Worm (Caenorhabditis elegans) whole organism, L4 larva: ENCODE data around the gene sre-36.
A peak's percentile ranks its signal among the peaks of the same experiment; 100 is the strongest.
"Not testable (repeated sequence)": the region's sequence is repeated elsewhere in the genome, so short reads cannot be mapped to it uniquely, and the experiment has no call there.

Source experiments
- F26F4.8 ChIP-seq: fragments of 200-800 bp; sonication (Bioruptor generic); conservative IDR thresholded peaks from 2 replicates; pipeline ENCODE4 v1.3.6; 2022; ENCODE audit warnings: missing genetic modification characterization, missing compliant biosample characterization
- F37D6.2 ChIP-seq: sonication (generic microtip); optimal IDR thresholded peaks from 2 replicates; lab custom pipeline; 2016; ENCODE audit warnings: mild to moderate bottlenecking, missing genetic modification characterization, missing compliant biosample characterization
- F44E2.7 ChIP-seq: fragments of 200-800 bp; sonication (Bioruptor generic); IDR thresholded peaks from 2 replicates; pipeline ENCODE4 v2.1.2; 2022; ENCODE audit warnings: missing genetic modification characterization, missing compliant biosample characterization
- T20F7.1 ChIP-seq: fragments of 200-800 bp; sonication (Bioruptor generic); optimal IDR thresholded peaks from 2 replicates; lab custom pipeline; 2018; ENCODE audit warnings: mild to moderate bottlenecking, missing genetic modification characterization, missing compliant biosample characterization
- T26A8.4 ChIP-seq: fragments of 200-800 bp; sonication (Bioruptor generic); IDR thresholded peaks from 2 replicates; pipeline ENCODE4 v1.3.6; 2022; ENCODE audit warnings: missing genetic modification characterization, missing compliant biosample characterization
- Y105C5A.15 ChIP-seq: fragments of 200-800 bp; sonication (Bioruptor generic); IDR thresholded peaks from 2 replicates; pipeline ENCODE4 v1.3.6; 2022; ENCODE audit warnings: missing genetic modification characterization, missing compliant biosample characterization
- Y75B8A.6 ChIP-seq: fragments of 200-800 bp; sonication (Bioruptor generic); IDR thresholded peaks from 2 replicates; pipeline ENCODE4 v1.3.6; 2022; ENCODE audit warnings: missing genetic modification reagents, missing genetic modification characterization, missing compliant biosample characterization
- ZK337.2 ChIP-seq: fragments of 200-800 bp; sonication (Bioruptor generic); IDR thresholded peaks from 2 replicates; pipeline ENCODE4 v1.3.6; 2022; ENCODE audit warnings: missing genetic modification reagents, missing genetic modification characterization, missing compliant biosample characterization
- aha-1 ChIP-seq: fragments of 150-350 bp; peaks from one replicate; lab custom pipeline; 2014; ENCODE audit warnings: missing biosample characterization, missing genetic modification characterization
- ceh-44 ChIP-seq: fragments of 200-800 bp; sonication (Bioruptor generic); IDR thresholded peaks from 2 replicates; pipeline ENCODE4 v1.3.6; 2022; ENCODE audit warnings: missing genetic modification reagents, missing genetic modification characterization, missing compliant biosample characterization
- ctbp-1 ChIP-seq: fragments of 200-800 bp; sonication (Bioruptor generic); IDR thresholded peaks from 2 replicates; pipeline ENCODE4 v1.3.6; 2022; ENCODE audit warnings: missing genetic modification reagents, missing genetic modification characterization, missing compliant biosample characterization
- daf-16 ChIP-seq, 3 experiments: sonication (generic microtip); optimal IDR thresholded peaks; 2 replicates each; lab custom pipeline; 2016 to 2017; ENCODE audit warnings: missing genetic modification characterization in 3 of 3, missing genetic modification reagents in 3 of 3, mild to moderate bottlenecking in 2 of 3, missing compliant biosample characterization in 2 of 3, missing biosample characterization in 1 of 3, moderate library complexity in 1 of 3
- daf-8 ChIP-seq: fragments of 200-800 bp; sonication (Bioruptor generic); IDR thresholded peaks from 2 replicates; pipeline ENCODE4 v1.3.6; 2022; ENCODE audit warnings: missing genetic modification characterization, missing compliant biosample characterization
- dmd-6 ChIP-seq: fragments of 200-800 bp; sonication (Bioruptor generic); IDR thresholded peaks from 2 replicates; pipeline ENCODE4 v1.3.6; 2022; ENCODE audit warnings: missing genetic modification reagents, missing genetic modification characterization, missing compliant biosample characterization
- dmd-9 ChIP-seq: fragments of 200-800 bp; sonication (Bioruptor generic); IDR thresholded peaks from 2 replicates; pipeline ENCODE4 v1.3.6; 2022; ENCODE audit warnings: missing genetic modification reagents, missing genetic modification characterization, missing compliant biosample characterization
- gei-8 ChIP-seq: fragments of 200-800 bp; sonication (Bioruptor generic); optimal IDR thresholded peaks from 2 replicates; lab custom pipeline; 2018; ENCODE audit warnings: mild to moderate bottlenecking, missing genetic modification characterization, missing compliant biosample characterization
- hlh-11 ChIP-seq: fragments of 200-800 bp; sonication (Bioruptor generic); optimal IDR thresholded peaks from 2 replicates; lab custom pipeline; 2018; ENCODE audit warnings: mild to moderate bottlenecking, missing genetic modification characterization, missing compliant biosample characterization
- hlh-30 ChIP-seq: sonication (generic microtip); optimal IDR thresholded peaks from 2 replicates; lab custom pipeline; 2017; ENCODE audit warnings: antibody characterized with exemption, mild to moderate bottlenecking, missing genetic modification characterization, missing compliant biosample characterization; ENCODE audit not compliant: insufficient read depth
- hmg-1.1 ChIP-seq: fragments of 200-800 bp; sonication (Bioruptor generic); IDR thresholded peaks from 2 replicates; pipeline ENCODE4 v1.3.6; 2022; ENCODE audit warnings: missing genetic modification reagents, missing genetic modification characterization, missing compliant biosample characterization
- lim-7 ChIP-seq: fragments of 200-800 bp; sonication (Bioruptor generic); IDR thresholded peaks from 2 replicates; pipeline ENCODE4 v1.3.6; 2022; ENCODE audit warnings: missing genetic modification characterization, missing compliant biosample characterization
- lin-38 ChIP-seq: fragments of 200-800 bp; sonication (Bioruptor generic); IDR thresholded peaks from 2 replicates; pipeline ENCODE4 v1.3.6; 2022; ENCODE audit warnings: missing genetic modification reagents, missing genetic modification characterization, missing compliant biosample characterization
- lsy-2 ChIP-seq, 2 experiments: fragments of 150-350 bp in 1 of 2; sonication (generic microtip) in 1 of 2; optimal IDR thresholded peaks; 2 replicates each; lab custom pipeline; 2014 to 2017; ENCODE audit warnings: missing biosample characterization in 2 of 2, missing genetic modification characterization in 2 of 2
- mdt-29 ChIP-seq: fragments of 200-800 bp; sonication (Bioruptor generic); IDR thresholded peaks from 2 replicates; pipeline ENCODE4 v1.3.6; 2022; ENCODE audit warnings: missing genetic modification reagents, missing genetic modification characterization, missing compliant biosample characterization
- mxl-3 ChIP-seq: fragments of 200-800 bp; sonication (Bioruptor generic); optimal IDR thresholded peaks from 2 replicates; lab custom pipeline; 2018; ENCODE audit warnings: mild to moderate bottlenecking, missing genetic modification characterization, missing compliant biosample characterization
- nhr-102 ChIP-seq: sonication (generic microtip); optimal IDR thresholded peaks from 2 replicates; lab custom pipeline; 2016; ENCODE audit warnings: mild to moderate bottlenecking, missing genetic modification characterization, moderate library complexity, missing compliant biosample characterization
- nhr-25 ChIP-seq: sonication (generic microtip); optimal IDR thresholded peaks from 2 replicates; lab custom pipeline; 2017; ENCODE audit warnings: missing genetic modification characterization, mild to moderate bottlenecking, missing compliant biosample characterization, antibody characterized with exemption, moderate library complexity, borderline replicate concordance; ENCODE audit not compliant: insufficient read depth
- nhr-28 ChIP-seq: fragments of 150-350 bp; optimal IDR thresholded peaks from 2 replicates; lab custom pipeline; 2014; ENCODE audit warnings: missing biosample characterization, missing genetic modification characterization
- nhr-48 ChIP-seq: sonication (generic microtip); optimal IDR thresholded peaks from 2 replicates; lab custom pipeline; 2016; ENCODE audit warnings: mild to moderate bottlenecking, missing genetic modification characterization, missing compliant biosample characterization
- nhr-77 ChIP-seq: fragments of 150-350 bp; optimal IDR thresholded peaks from 2 replicates; lab custom pipeline; 2014; ENCODE audit warnings: missing biosample characterization, missing genetic modification characterization
- pqm-1 ChIP-seq: sonication (generic microtip); optimal IDR thresholded peaks from 2 replicates; lab custom pipeline; 2017; ENCODE audit warnings: missing biosample characterization, missing genetic modification characterization
- saeg-2 ChIP-seq: fragments of 200-800 bp; sonication (Bioruptor generic); IDR thresholded peaks from 2 replicates; pipeline ENCODE4 v1.3.6; 2022; ENCODE audit warnings: missing genetic modification reagents, missing genetic modification characterization, missing compliant biosample characterization
- skn-1 ChIP-seq: fragments of 150-350 bp; optimal IDR thresholded peaks from 2 replicates; lab custom pipeline; 2014; ENCODE audit warnings: missing biosample characterization, missing genetic modification characterization
- snpc-1.2 ChIP-seq: fragments of 200-800 bp; sonication (Bioruptor generic); IDR thresholded peaks from 2 replicates; pipeline ENCODE4 v1.3.6; 2022; ENCODE audit warnings: missing genetic modification reagents, missing genetic modification characterization, missing compliant biosample characterization
- spr-1 ChIP-seq: sonication (generic microtip); optimal IDR thresholded peaks from 2 replicates; lab custom pipeline; 2016; ENCODE audit warnings: mild to moderate bottlenecking, missing genetic modification characterization, missing compliant biosample characterization
- spr-3 ChIP-seq: fragments of 200-800 bp; sonication (Bioruptor generic); optimal IDR thresholded peaks from 2 replicates; lab custom pipeline; 2018; ENCODE audit warnings: mild to moderate bottlenecking, missing genetic modification characterization, missing compliant biosample characterization
- tag-97 ChIP-seq: fragments of 200-800 bp; sonication (Bioruptor generic); IDR thresholded peaks from 2 replicates; pipeline ENCODE4 v1.3.6; 2022; ENCODE audit warnings: missing genetic modification characterization, missing compliant biosample characterization
- unc-39 ChIP-seq: sonication (generic microtip); optimal IDR thresholded peaks from 2 replicates; lab custom pipeline; 2017; ENCODE audit warnings: missing biosample characterization, missing genetic modification characterization
- unc-62 ChIP-seq, 3 experiments: fragments of 150-350 bp in 1 of 3; sonication (generic microtip); optimal IDR thresholded peaks in 2 of 3; peaks in 1 of 3; 1 replicate in 1 of 3; 2 replicates in 2 of 3; lab custom pipeline; 2014 to 2017; ENCODE audit warnings: missing biosample characterization in 3 of 3, missing genetic modification characterization in 3 of 3, missing genetic modification reagents in 3 of 3, missing genotype in 1 of 3
- zfp-3 ChIP-seq: fragments of 200-800 bp; sonication (Bioruptor generic); conservative IDR thresholded peaks from 2 replicates; pipeline ENCODE4 v1.3.6; 2022; ENCODE audit warnings: missing genetic modification reagents, missing genetic modification characterization, missing compliant biosample characterization
- zip-2 ChIP-seq: fragments of 150-350 bp; optimal IDR thresholded peaks from 2 replicates; lab custom pipeline; 2014; ENCODE audit warnings: missing biosample characterization, missing genetic modification characterization
- ztf-11 ChIP-seq: fragments of 150-350 bp; optimal IDR thresholded peaks from 2 replicates; lab custom pipeline; 2014; ENCODE audit warnings: missing biosample characterization, missing genetic modification characterization
- ztf-7 ChIP-seq: fragments of 150-350 bp; optimal IDR thresholded peaks from 2 replicates; lab custom pipeline; 2014; ENCODE audit warnings: missing biosample characterization, missing genetic modification characterization

Gene sre-36

ce11 chrV:16377849-16378248 is 21.6 kb upstream of the sre-36 start, which contains the start of gene F13A7.1:
Gene F13A7.1 (minus strand): TSS chrV:16377949.
- TF ChIP-seq hlh-11 (tag; lab: Kevin White, UChicago) (no peak), zfp-3 (no peak), lsy-2 (tag; optimal IDR thresholded peaks at IDR 0.05; lab: Kevin White, UChicago) (no peak), lin-38 (GFP tag; lab: Robert Waterston, UW) (no peak), ceh-44 (GFP tag; lab: Robert Waterston, UW) (no peak)
- TF ChIP-seq, all 104 proteins: peak for 0

- no peak for TF ChIP-seq ctbp-1 (GFP tag; lab: Robert Waterston, UW)
- peak; percentile 94 for TF ChIP-seq aha-1 (tag; lab: Kevin White, UChicago)
- no peak for TF ChIP-seq skn-1
- TF ChIP-seq pqm-1: no peak
- TF ChIP-seq, all 104 proteins: peak for 1
Measured at ce11 chrV:16382949-16383348, 16.5 kb upstream of the sre-36 start.

DNA sequence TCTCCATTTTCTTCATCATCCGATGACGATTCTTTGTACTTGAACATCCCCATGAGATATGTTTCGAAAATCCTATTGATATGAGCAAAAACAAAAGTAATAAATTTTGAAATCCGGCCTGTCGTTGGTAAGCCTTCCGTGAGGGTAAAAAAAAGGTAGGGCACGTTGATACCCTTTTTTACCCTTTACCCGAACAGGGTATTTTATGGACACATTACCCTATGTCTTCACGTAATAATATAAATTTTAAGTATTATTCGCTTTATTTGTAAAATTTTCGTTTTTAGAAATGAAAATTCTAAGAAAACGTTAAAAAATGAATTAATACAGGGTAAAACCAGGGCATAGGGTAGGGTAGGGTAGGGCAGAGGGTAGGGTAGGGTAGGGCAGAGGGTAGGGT is 15.8 kb upstream of the sre-36 start, which contains the start of gene F13A7.7:
TSS of gene F13A7.7 (minus strand) at position 101 of the 400 bp plus-strand sequence.
- TF ChIP-seq F37D6.2 (tag; lab: Kevin White, UChicago); spr-3; daf-8: not testable (repeated sequence)

DNA sequence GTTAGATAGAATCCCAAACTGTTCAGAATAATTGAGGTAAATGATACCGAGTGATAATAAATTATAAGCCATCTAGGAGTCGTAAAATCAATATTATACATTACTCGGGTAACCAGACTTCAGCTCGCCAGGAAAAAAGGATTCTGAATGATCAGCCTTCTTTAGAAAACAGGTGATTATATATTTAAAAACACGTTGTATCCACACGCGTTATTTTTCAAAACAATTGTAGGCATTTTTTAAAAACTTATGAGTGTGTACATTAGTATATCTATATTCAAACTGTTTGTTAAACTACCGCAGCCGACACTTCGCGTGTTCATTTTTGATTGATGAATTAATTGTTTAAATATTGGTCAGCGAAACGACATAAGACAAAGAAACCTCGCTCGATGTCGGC is 11.2 kb upstream of the sre-36 start, which contains the start of gene sri-65:
TSS of gene sri-65 (minus strand) at position 101 of the 400 bp plus-strand sequence.
- TF ChIP-seq unc-62 (GFP tag; optimal IDR thresholded peaks at IDR 0.05 in 1 of 2; lab: Kevin White, UChicago) (peak in 1 of 2 experiments; percentile 62), unc-62 (tag; optimal IDR thresholded peaks at IDR 0.05; lab: Kevin White, UChicago) (no peak), ztf-7 (tag; lab: Kevin White, UChicago) (no peak)

DNA sequence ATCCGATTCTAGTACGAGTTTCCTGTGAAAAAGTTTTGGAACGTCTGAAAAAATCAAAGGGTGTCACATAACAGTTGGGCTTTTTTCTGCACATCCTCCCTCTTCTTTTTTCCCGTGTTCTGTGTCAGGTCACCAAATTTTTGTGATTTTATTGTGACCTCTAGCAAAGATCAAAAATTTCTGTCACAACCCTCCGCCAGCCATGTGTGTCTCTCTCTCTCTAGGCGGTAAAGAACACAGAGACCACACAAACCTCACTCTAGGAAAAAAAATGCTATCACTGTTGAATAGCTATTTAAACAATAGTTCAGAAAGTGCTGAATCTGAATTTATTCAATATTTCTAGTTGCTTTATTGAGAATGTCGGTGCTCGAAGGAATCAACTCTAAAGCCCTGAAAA is 8.8 kb upstream of the sre-36 start, which contains the start of gene gst-44:
TSS of gene gst-44 (plus strand) at position 237 of the 400 bp plus-strand sequence.
- TF ChIP-seq lsy-2 (tag; optimal IDR thresholded peaks at IDR 0.05; lab: Kevin White, UChicago) (no peak), ztf-11 (tag; lab: Kevin White, UChicago) (no peak), gei-8 (GFP tag; lab: Kevin White, UChicago) (no peak), ceh-44 (GFP tag; lab: Robert Waterston, UW) (no peak), ctbp-1 (GFP tag; lab: Robert Waterston, UW) (no peak), hmg-1.1 (GFP tag; lab: Robert Waterston, UW) (no peak), F26F4.8 (GFP tag; lab: Robert Waterston, UW) (no peak), pqm-1 (peak; percentile 31), dmd-9 (GFP tag; lab: Robert Waterston, UW) (no peak), snpc-1.2 (no peak), nhr-77 (tag; lab: Kevin White, UChicago) (peak; percentile 11), zip-2 (no peak), ZK337.2 (GFP tag; lab: Robert Waterston, UW) (no peak), Y75B8A.6 (GFP tag; lab: Robert Waterston, UW) (no peak), unc-39 (no peak), nhr-48 (tag; lab: Kevin White, UChicago) (no peak), dmd-6 (peak; percentile 86), saeg-2 (GFP tag; lab: Robert Waterston, UW) (no peak), nhr-102 (tag; lab: Kevin White, UChicago) (peak; percentile 95), lim-7 (GFP tag; lab: Robert Waterston, UW) (no peak), hlh-11 (tag; lab: Kevin White, UChicago) (peak; percentile 45), daf-16 (GFP tag; optimal IDR thresholded peaks at IDR 0.05; lab: Kevin White, UChicago) (no peak), daf-16 (tag; optimal IDR thresholded peaks at IDR 0.05; lab: Kevin White, UChicago) (no peak), F37D6.2 (tag; lab: Kevin White, UChicago) (no peak), T26A8.4 (no peak), mdt-29 (GFP tag; lab: Robert Waterston, UW) (no peak), tag-97 (GFP tag; lab: Robert Waterston, UW) (no peak), T20F7.1 (GFP tag; lab: Kevin White, UChicago) (no peak), nhr-28 (peak; percentile 88), mxl-3 (GFP tag; lab: Kevin White, UChicago) (peak; percentile 67), spr-1 (tag; lab: Kevin White, UChicago) (no peak), F44E2.7 (GFP tag; lab: Robert Waterston, UW) (no peak), Y105C5A.15 (GFP tag; lab: Robert Waterston, UW) (no peak), hlh-30 (tag; lab: Kevin White, UChicago) (no peak), nhr-25 (no peak)
